Worm (Caenorhabditis elegans) whole organism, early embryonic: ENCODE measurements around the gene lido-10.

Source experiments
- B0310.2 ChIP-seq: sonication (generic microtip); optimal IDR thresholded peaks from 2 replicates; lab custom pipeline; 2016; ENCODE audit warnings: mild to moderate bottlenecking, missing genetic modification characterization, missing compliant biosample characterization
- F13C5.2 ChIP-seq: sonication (generic microtip); optimal IDR thresholded peaks from 2 replicates; lab custom pipeline; 2017; ENCODE audit warnings: mild to moderate bottlenecking, missing genetic modification characterization, inconsistent platforms, missing compliant biosample characterization
- aly-1 ChIP-seq: sonication (generic microtip); optimal IDR thresholded peaks from 2 replicates; lab custom pipeline; 2016; ENCODE audit warnings: missing genetic modification characterization, missing compliant biosample characterization
- ama-1 ChIP-seq: fragments of 150-350 bp; optimal IDR thresholded peaks from 2 replicates; lab custom pipeline; 2014
- ceh-13 ChIP-seq: fragments of 200-800 bp; sonication (Bioruptor generic); optimal IDR thresholded peaks from 2 replicates; lab custom pipeline; 2018; ENCODE audit warnings: mild to moderate bottlenecking, missing genetic modification characterization, missing compliant biosample characterization
- ceh-36 ChIP-seq: sonication (generic microtip); optimal IDR thresholded peaks from 2 replicates; lab custom pipeline; 2016; ENCODE audit warnings: missing genetic modification characterization, inconsistent platforms, missing compliant biosample characterization
- ets-7 ChIP-seq: sonication (generic microtip); optimal IDR thresholded peaks from 2 replicates; lab custom pipeline; 2016; ENCODE audit warnings: missing genotype, missing genetic modification characterization, missing compliant biosample characterization
- flt-1 ChIP-seq: fragments of 200-800 bp; sonication (Bioruptor generic); IDR thresholded peaks from 2 replicates; pipeline ENCODE4 v1.3.6; 2022; ENCODE audit warnings: missing genetic modification characterization, missing compliant biosample characterization
- hmbx-1 ChIP-seq: sonication (generic microtip); optimal IDR thresholded peaks from 2 replicates; lab custom pipeline; 2016; ENCODE audit warnings: mild to moderate bottlenecking, missing genetic modification characterization, missing compliant biosample characterization
- hmg-4 ChIP-seq: fragments of 200-800 bp; sonication (Bioruptor generic); optimal IDR thresholded peaks from 2 replicates; lab custom pipeline; 2018; ENCODE audit warnings: mild to moderate bottlenecking, missing genetic modification characterization, missing compliant biosample characterization
- hnd-1 ChIP-seq: sonication (generic microtip); optimal IDR thresholded peaks from 2 replicates; lab custom pipeline; 2016; ENCODE audit warnings: missing genetic modification characterization, missing compliant biosample characterization
- pes-1 ChIP-seq: fragments of 200-800 bp; sonication (Bioruptor generic); IDR thresholded peaks from 2 replicates; pipeline ENCODE4 v1.3.6; 2022; ENCODE audit warnings: missing genetic modification reagents, missing genetic modification characterization, missing compliant biosample characterization
- scrt-1 ChIP-seq: fragments of 200-800 bp; sonication (Bioruptor generic); IDR thresholded peaks from 2 replicates; pipeline ENCODE4 v1.3.6; 2022; ENCODE audit warnings: missing genetic modification characterization, missing compliant biosample characterization
- sea-1 ChIP-seq: fragments of 200-800 bp; sonication (Bioruptor generic); conservative IDR thresholded peaks from 2 replicates; pipeline ENCODE4 v1.3.6; 2022; ENCODE audit warnings: missing genetic modification characterization, missing compliant biosample characterization
- tbx-11 ChIP-seq: fragments of 200-800 bp; sonication (Bioruptor generic); IDR thresholded peaks from 2 replicates; pipeline ENCODE4 v1.3.6; 2022; ENCODE audit warnings: missing genetic modification characterization, missing compliant biosample characterization
- tbx-37 ChIP-seq: fragments of 200-800 bp; sonication (Bioruptor generic); conservative IDR thresholded peaks from 2 replicates; pipeline ENCODE4 v1.3.6; 2022; ENCODE audit warnings: missing genetic modification reagents, missing genetic modification characterization, missing compliant biosample characterization
- tra-4 ChIP-seq: sonication (generic microtip); optimal IDR thresholded peaks from 2 replicates; lab custom pipeline; 2017; ENCODE audit warnings: missing genetic modification characterization, missing compliant biosample characterization

lido-10 gene

DNA sequence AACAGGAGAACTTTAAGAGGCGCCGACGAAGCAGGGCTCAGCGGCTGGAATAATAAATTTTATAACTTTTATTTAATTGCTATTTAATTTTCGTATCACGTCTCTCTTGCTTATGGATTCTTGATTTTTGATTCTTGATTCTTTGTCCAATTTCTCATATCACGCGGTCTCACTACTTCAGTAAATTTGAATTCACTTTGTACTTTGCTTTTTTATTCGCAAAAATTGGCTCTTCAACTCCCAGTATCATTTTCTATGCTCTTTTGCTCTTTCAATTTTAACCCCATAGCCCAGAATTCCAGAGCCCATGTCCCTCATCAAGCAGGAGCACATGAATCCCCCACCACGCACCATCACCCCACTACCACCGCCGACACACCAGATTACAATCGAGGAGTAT, at the start of gene lido-10:
lido-10 (plus strand) TSS at position 301 of the 400 bp plus-strand sequence.
- TF ChIP-seq pes-1 (GFP tag; lab: Robert Waterston, UW), result no peak
- TF ChIP-seq ets-7, result no peak
- TF ChIP-seq tbx-11, result no peak
- TF ChIP-seq hnd-1 (tag; lab: Kevin White, UChicago), result no peak
- TF ChIP-seq aly-1 (tag; lab: Kevin White, UChicago), result no peak
- TF ChIP-seq ceh-13, result no peak
- TF ChIP-seq sea-1 (GFP tag; lab: Robert Waterston, UW), result no peak
- TF ChIP-seq B0310.2 (tag; lab: Kevin White, UChicago), result no peak
- no peak for TF ChIP-seq ama-1 (lab: Kevin White, UChicago)

DNA sequence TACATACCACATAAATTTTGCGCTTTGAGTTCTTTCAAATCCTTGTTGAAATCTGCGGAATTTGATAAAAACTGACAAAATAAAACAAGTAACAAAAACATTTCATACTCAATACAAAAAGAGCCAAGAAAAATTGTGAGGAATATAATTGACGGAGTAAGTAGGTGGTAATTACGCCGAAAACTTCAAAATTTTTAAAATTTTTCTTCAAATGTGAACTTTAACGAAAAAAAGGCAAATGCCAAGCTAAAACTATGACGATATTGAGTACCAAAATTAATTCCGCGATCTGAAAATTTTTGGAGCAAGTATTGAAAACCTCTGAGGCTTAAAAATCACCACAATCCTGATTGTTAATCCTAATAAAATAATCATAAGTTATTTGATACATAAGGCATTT, 49.7 kb upstream of the lido-10 start, which contains the start of gene irld-51:
irld-51 (minus strand) TSS at position 101 of the 400 bp plus-strand sequence.
- no peak for TF ChIP-seq ets-7
- no peak for TF ChIP-seq tbx-37 (GFP tag; lab: Robert Waterston, UW)
- TF ChIP-seq F13C5.2 (tag; lab: Kevin White, UChicago), result no peak
- TF ChIP-seq sea-1 (GFP tag; lab: Robert Waterston, UW), result no peak
- no peak for TF ChIP-seq pes-1 (GFP tag; lab: Robert Waterston, UW)
- TF ChIP-seq ceh-13, result no peak
- no peak for TF ChIP-seq ceh-36 (tag; lab: Kevin White, UChicago)
- TF ChIP-seq tra-4, result no peak
- TF ChIP-seq aly-1 (tag; lab: Kevin White, UChicago), result no peak
- TF ChIP-seq hmbx-1 (tag; lab: Kevin White, UChicago), result no peak
- no peak for TF ChIP-seq hmg-4 (GFP tag; lab: Kevin White, UChicago)
- TF ChIP-seq hnd-1 (tag; lab: Kevin White, UChicago), result no peak
- TF ChIP-seq B0310.2 (tag; lab: Kevin White, UChicago), result no peak
- no peak for TF ChIP-seq tbx-11
- TF ChIP-seq flt-1 (GFP tag; lab: Robert Waterston, UW), result no peak
- no peak for TF ChIP-seq ama-1 (lab: Kevin White, UChicago)
- TF ChIP-seq scrt-1 (GFP tag; lab: Robert Waterston, UW), result no peak

DNA sequence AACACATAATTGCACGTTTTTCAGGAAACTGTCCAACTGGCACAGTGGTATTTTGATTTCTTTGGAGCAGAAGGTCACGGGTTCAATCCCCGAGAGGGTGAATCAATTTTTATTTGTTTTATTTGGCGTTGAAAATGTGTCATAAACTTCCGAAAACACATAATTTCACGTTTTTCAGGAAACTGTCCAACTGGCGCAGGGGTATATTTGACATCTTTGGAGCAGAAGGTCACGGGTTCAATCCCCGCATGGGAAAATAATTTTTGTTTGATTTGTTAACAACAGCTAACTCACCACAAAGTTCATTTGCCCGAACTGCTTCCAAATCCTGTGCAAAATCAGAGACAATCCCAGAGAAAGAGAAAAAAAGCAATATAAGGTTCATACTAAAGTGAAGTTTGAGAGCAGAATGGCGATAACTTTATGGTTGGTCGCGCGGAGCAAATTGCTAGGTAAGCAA, 46.6 kb upstream of the lido-10 start, which contains the start of gene irld-48:
irld-48 (plus strand) TSS at position 410 of the 460 bp plus-strand sequence.
- no peak for TF ChIP-seq hmg-4 (GFP tag; lab: Kevin White, UChicago)

DNA sequence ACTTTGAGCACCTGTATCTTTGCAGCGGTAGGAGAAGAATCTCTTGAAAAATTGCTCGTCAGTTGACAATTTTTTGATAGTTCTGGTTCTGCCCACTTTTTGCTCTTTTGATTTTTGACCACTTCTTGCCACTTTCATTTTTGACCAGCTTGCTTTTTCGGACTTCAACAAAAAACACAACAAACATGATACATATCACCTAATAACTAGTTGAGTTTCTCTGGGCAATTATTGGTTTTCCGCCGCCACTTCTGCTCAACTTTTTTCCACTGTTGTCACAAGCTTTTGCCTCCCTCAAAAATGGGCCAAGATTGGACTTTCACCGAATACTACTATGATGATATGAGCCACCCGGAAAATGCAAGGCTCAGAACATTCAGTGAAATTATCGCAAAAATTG, 44.0 kb upstream of the lido-10 start, which contains the start of gene srw-60:
srw-60 (plus strand) TSS at position 301 of the 400 bp plus-strand sequence.
- TF ChIP-seq aly-1 (tag; lab: Kevin White, UChicago) (no peak), tbx-11 (no peak), tra-4 (no peak), sea-1 (GFP tag; lab: Robert Waterston, UW) (no peak), ceh-13 (no peak), pes-1 (GFP tag; lab: Robert Waterston, UW) (no peak), flt-1 (GFP tag; lab: Robert Waterston, UW) (no peak), ceh-36 (tag; lab: Kevin White, UChicago) (no peak), hmg-4 (GFP tag; lab: Kevin White, UChicago) (no peak), B0310.2 (tag; lab: Kevin White, UChicago) (no peak), tbx-37 (GFP tag; lab: Robert Waterston, UW) (no peak), ets-7 (no peak), F13C5.2 (tag; lab: Kevin White, UChicago) (no peak), hnd-1 (tag; lab: Kevin White, UChicago) (no peak), ama-1 (lab: Kevin White, UChicago) (no peak), scrt-1 (GFP tag; lab: Robert Waterston, UW) (no peak), hmbx-1 (tag; lab: Kevin White, UChicago) (no peak)

DNA sequence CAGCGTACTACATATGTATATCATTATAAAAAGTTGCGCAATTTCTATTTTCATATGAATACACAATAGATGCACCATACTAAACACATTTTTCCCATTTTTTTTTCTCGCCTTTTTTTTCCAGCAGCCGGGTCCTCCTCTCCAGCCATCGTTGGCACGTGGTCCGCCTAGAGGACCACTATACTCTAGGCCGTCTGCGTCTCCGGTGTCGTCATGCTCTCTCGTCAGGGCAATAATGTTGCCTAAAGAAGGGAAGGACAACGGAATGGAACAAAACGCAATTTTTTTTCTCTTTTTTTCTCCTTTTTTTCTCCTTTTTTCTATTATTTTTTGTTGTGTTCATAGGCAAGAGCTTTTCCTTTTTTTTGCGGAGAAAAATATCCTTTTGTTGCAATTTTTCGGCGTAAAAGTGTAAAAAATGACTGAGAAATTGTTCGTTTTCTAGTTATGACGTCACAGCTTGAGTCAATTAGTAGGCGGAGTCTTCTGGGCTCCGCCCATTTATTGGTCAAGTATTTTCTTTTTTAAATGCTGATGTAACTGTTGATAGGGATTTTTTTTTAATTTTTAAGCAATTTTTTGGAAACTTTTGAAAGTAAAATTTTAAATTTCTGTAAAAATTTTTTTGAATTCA, 39.7 kb upstream of the lido-10 start:
- TF ChIP-seq sea-1 (GFP tag; lab: Robert Waterston, UW) (no peak), aly-1 (tag; lab: Kevin White, UChicago) (no peak), hmg-4 (GFP tag; lab: Kevin White, UChicago) (no peak), tra-4 (no peak), pes-1 (GFP tag; lab: Robert Waterston, UW) (no peak), ceh-36 (tag; lab: Kevin White, UChicago) (no peak), ceh-13 (no peak), ets-7 (no peak), F13C5.2 (tag; lab: Kevin White, UChicago) (no peak), hnd-1 (tag; lab: Kevin White, UChicago) (no peak), tbx-37 (GFP tag; lab: Robert Waterston, UW) (no peak), ama-1 (lab: Kevin White, UChicago) (no peak), flt-1 (GFP tag; lab: Robert Waterston, UW) (no peak), scrt-1 (GFP tag; lab: Robert Waterston, UW) (no peak), tbx-11 (no peak), B0310.2 (tag; lab: Kevin White, UChicago) (no peak), hmbx-1 (tag; lab: Kevin White, UChicago) (no peak)

- TF ChIP-seq aly-1 (tag; lab: Kevin White, UChicago) (no peak), hmbx-1 (tag; lab: Kevin White, UChicago) (no peak), F13C5.2 (tag; lab: Kevin White, UChicago) (no peak), tra-4 (no peak), pes-1 (GFP tag; lab: Robert Waterston, UW) (no peak), tbx-37 (GFP tag; lab: Robert Waterston, UW) (no peak), hnd-1 (tag; lab: Kevin White, UChicago) (no peak), ceh-13 (no peak), ceh-36 (tag; lab: Kevin White, UChicago) (no peak), ets-7 (no peak), B0310.2 (tag; lab: Kevin White, UChicago) (no peak), hmg-4 (GFP tag; lab: Kevin White, UChicago) (no peak)
These were observed 38.7 kb upstream of the lido-10 start for ce11 chrII:2963619-2964018.
